6 worm cellular contexts compared by ENCODE assay signal in the genomic region with DNA sequence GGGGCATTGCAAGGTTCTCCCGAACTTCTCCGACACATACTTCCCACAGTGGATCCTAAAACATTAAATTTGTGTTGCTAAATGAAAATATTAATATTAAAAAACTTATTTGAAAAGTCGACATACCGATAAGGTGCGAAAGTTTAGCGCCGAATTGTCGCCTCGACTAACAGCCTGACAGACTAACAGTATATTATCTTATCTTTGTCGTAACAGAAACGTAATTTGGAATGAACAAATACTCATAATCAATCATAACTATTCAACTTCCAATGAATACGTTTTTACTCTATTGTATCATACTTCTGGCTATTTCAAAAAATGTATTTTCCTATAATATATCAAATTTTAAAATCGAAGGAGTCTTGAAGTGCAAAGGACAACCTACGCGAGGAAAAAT.
TF ChIP-seq lines count a peak whose summit lies in the region.

A gene (plus strand): TSS at position 205 of the 400 bp plus-strand sequence.

TF ChIP-seq in whole organism, L1 larva, 84 proteins besides CTCF, POLR2A, EP300 and RAD21 (continues in another document):
- TF ChIP-seq F16B12.6 (tag; optimal IDR thresholded peaks at IDR 0.05; lab: Kevin White, UChicago), result no peak
- TF ChIP-seq isw-1 (GFP tag; IDR thresholded peaks at IDR 0.05; lab: Robert Waterston, UW), result no peak
- TF ChIP-seq hlh-4 (tag; optimal IDR thresholded peaks at IDR 0.05; lab: Kevin White, UChicago), result no peak
- TF ChIP-seq pqm-1 (tag; optimal IDR thresholded peaks at IDR 0.05; lab: Kevin White, UChicago), result no peak
- TF ChIP-seq elt-3 (tag; optimal IDR thresholded peaks at IDR 0.05; lab: Kevin White, UChicago), result peak in 1 of 6 experiments; percentile 34
- TF ChIP-seq pax-3 (tag; optimal IDR thresholded peaks at IDR 0.05; lab: Kevin White, UChicago), result no peak
- no peak for TF ChIP-seq tlp-1 (tag; optimal IDR thresholded peaks at IDR 0.05; lab: Kevin White, UChicago)
- TF ChIP-seq sox-4 (tag; optimal IDR thresholded peaks at IDR 0.05; lab: Kevin White, UChicago), result no peak
- peak; percentile 31 for TF ChIP-seq blmp-1 (tag; optimal IDR thresholded peaks at IDR 0.05; lab: Kevin White, UChicago)
- no peak for TF ChIP-seq ceh-82 (tag; optimal IDR thresholded peaks at IDR 0.05; lab: Kevin White, UChicago)
- TF ChIP-seq elt-2 (tag; optimal IDR thresholded peaks at IDR 0.05; lab: Kevin White, UChicago), result peak; percentile 94
- TF ChIP-seq grh-1 (GFP tag; IDR thresholded peaks at IDR 0.05; lab: Robert Waterston, UW), result no peak
- TF ChIP-seq unc-130 (tag; optimal IDR thresholded peaks at IDR 0.05; lab: Kevin White, UChicago), result no peak
- no peak for TF ChIP-seq fkh-8 (tag; optimal IDR thresholded peaks at IDR 0.05; lab: Kevin White, UChicago)
- TF ChIP-seq pag-3 (tag; optimal IDR thresholded peaks at IDR 0.05; lab: Kevin White, UChicago; ENCODE audit: borderline replicate concordance, insufficient read depth), result no peak

TF ChIP-seq in whole organism, L2 larva, 48 proteins besides CTCF, POLR2A, EP300 and RAD21:
- TF ChIP-seq crh-2 (tag; optimal IDR thresholded peaks at IDR 0.05; lab: Kevin White, UChicago) (peak; percentile 16), elt-3 (tag; optimal IDR thresholded peaks at IDR 0.05; lab: Kevin White, UChicago) (no peak), fos-1 (tag; optimal IDR thresholded peaks at IDR 0.05; lab: Kevin White, UChicago) (peak; percentile 90), nhr-77 (tag; optimal IDR thresholded peaks at IDR 0.05; lab: Kevin White, UChicago) (no peak), elt-1 (tag; optimal IDR thresholded peaks at IDR 0.05; lab: Kevin White, UChicago) (no peak), ceh-16 (tag; optimal IDR thresholded peaks at IDR 0.05; lab: Kevin White, UChicago) (no peak), nhr-6 (tag; optimal IDR thresholded peaks at IDR 0.05; lab: Kevin White, UChicago) (no peak), sma-3 (GFP tag; optimal IDR thresholded peaks at IDR 0.05; lab: Kevin White, UChicago) (no peak), lin-11 (tag; optimal IDR thresholded peaks at IDR 0.05; lab: Kevin White, UChicago) (no peak), ama-1 (optimal IDR thresholded peaks at IDR 0.05; lab: Kevin White, UChicago) (no peak), ztf-11 (tag; optimal IDR thresholded peaks at IDR 0.05; lab: Kevin White, UChicago) (no peak), sma-9 (GFP tag; optimal IDR thresholded peaks at IDR 0.05; lab: Kevin White, UChicago) (peak; percentile 18), sma-9 (tag; optimal IDR thresholded peaks at IDR 0.05; lab: Kevin White, UChicago) (no peak), nhr-12 (tag; optimal IDR thresholded peaks at IDR 0.05; lab: Kevin White, UChicago) (no peak), nhr-10 (tag; optimal IDR thresholded peaks at IDR 0.05; lab: Kevin White, UChicago) (no peak), aly-2 (tag; optimal IDR thresholded peaks at IDR 0.05; lab: Kevin White, UChicago) (no peak)
TF ChIP-seq in whole organism, L2 larva: peak in this region for 3.

TF ChIP-seq in whole organism, L3 larva, 47 proteins besides CTCF, POLR2A, EP300 and RAD21:
- TF ChIP-seq elt-2 (tag; optimal IDR thresholded peaks at IDR 0.05; lab: Kevin White, UChicago) (peak; percentile 94), daf-12 (tag; optimal IDR thresholded peaks at IDR 0.05; lab: Kevin White, UChicago) (no peak), jun-1 (tag; optimal IDR thresholded peaks at IDR 0.05; lab: Kevin White, UChicago) (peak; percentile 24), tbx-2 (tag; optimal IDR thresholded peaks at IDR 0.05; lab: Kevin White, UChicago) (no peak), ceh-9 (tag; optimal IDR thresholded peaks at IDR 0.05; lab: Kevin White, UChicago) (no peak), pqm-1 (tag; optimal IDR thresholded peaks at IDR 0.05; lab: Kevin White, UChicago) (peak; percentile 81), nhr-76 (tag; optimal IDR thresholded peaks at IDR 0.05; lab: Kevin White, UChicago) (no peak), ztf-11 (tag; optimal IDR thresholded peaks at IDR 0.05; lab: Kevin White, UChicago) (no peak), elt-1 (tag; optimal IDR thresholded peaks at IDR 0.05; lab: Kevin White, UChicago) (no peak), nhr-25 (tag; optimal IDR thresholded peaks at IDR 0.05; lab: Kevin White, UChicago) (no peak)

TF ChIP-seq in whole organism, L4 larva, 104 proteins besides CTCF, POLR2A, EP300 and RAD21:
- TF ChIP-seq pqm-1 (tag; optimal IDR thresholded peaks at IDR 0.05; lab: Kevin White, UChicago) (peak; percentile 86), dve-1 (tag; optimal IDR thresholded peaks at IDR 0.05; lab: Kevin White, UChicago; ENCODE audit: insufficient read depth) (peak; percentile 62), lin-38 (GFP tag; IDR thresholded peaks at IDR 0.05; lab: Robert Waterston, UW) (no peak), lin-29 (GFP tag; IDR thresholded peaks at IDR 0.05; lab: Robert Waterston, UW) (no peak), hlh-11 (tag; optimal IDR thresholded peaks at IDR 0.05; lab: Kevin White, UChicago) (peak; percentile 42), daf-16 (GFP tag; optimal IDR thresholded peaks at IDR 0.05; lab: Kevin White, UChicago) (no peak), daf-16 (tag; optimal IDR thresholded peaks at IDR 0.05; lab: Kevin White, UChicago) (peak; percentile 73)

TF ChIP-seq in whole organism, late embryonic, 69 proteins besides CTCF, POLR2A, EP300 and RAD21:
- TF ChIP-seq pros-1 (tag; optimal IDR thresholded peaks at IDR 0.05; lab: Kevin White, UChicago) (no peak), elt-2 (tag; optimal IDR thresholded peaks at IDR 0.05; lab: Kevin White, UChicago) (peak; percentile 68), K02D7.2 (tag; optimal IDR thresholded peaks at IDR 0.05; lab: Kevin White, UChicago) (no peak)

TF ChIP-seq in whole organism, young adult, 124 proteins besides CTCF, POLR2A, EP300 and RAD21:
- TF ChIP-seq ztf-25 (GFP tag; IDR thresholded peaks at IDR 0.05; lab: Robert Waterston, UW) (no peak), nhr-80 (tag; optimal IDR thresholded peaks at IDR 0.05; lab: Kevin White, UChicago) (peak; percentile 38)
